Worm (Caenorhabditis elegans): ENCODE measurements around the gene C53A3.1.
A peak's percentile ranks its signal among the peaks of the same experiment; 100 is the strongest.

The C53A3.1 gene

ce11 chrV:5790497-5791280 is 30.7 kb upstream of the C53A3.1 start, which contains the start of the genes nhr-142 and F44E7.9 (continued):
- TF ChIP-seq lin-14 (GFP tag; optimal IDR thresholded peaks at IDR 0.05) = peak; percentile 91
- TF ChIP-seq aly-2 (tag; optimal IDR thresholded peaks at IDR 0.05) = no peak
- TF ChIP-seq unc-30 (tag; optimal IDR thresholded peaks at IDR 0.05) = no peak
- TF ChIP-seq ceh-8 (GFP tag; optimal IDR thresholded peaks at IDR 0.05) = peak; percentile 66
- TF ChIP-seq ces-1 (GFP tag; optimal IDR thresholded peaks at IDR 0.05) = no peak
- peak; percentile 63 for TF ChIP-seq snpc-4 (tag; optimal IDR thresholded peaks at IDR 0.05)

DNA sequence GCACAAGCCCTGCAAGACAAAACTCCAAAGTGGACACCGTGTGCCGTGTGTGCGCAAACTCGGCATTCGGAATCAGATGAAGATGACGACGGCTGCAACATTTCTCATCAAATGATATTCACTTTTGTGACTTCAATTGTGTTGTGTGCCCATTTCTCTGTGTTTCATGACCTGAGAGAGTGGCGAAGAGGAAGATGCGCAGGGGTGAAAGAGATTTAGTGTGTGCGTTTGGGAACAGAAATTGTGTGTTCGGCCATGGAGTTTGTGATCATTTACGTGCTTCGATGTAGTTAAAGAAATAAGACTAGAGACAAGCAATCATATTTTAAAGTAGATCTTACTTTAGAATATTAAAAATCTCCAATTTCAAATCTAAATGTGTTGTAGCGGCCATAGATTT is 28.6 kb upstream of the C53A3.1 start:
- TF ChIP-seq lin-14 (GFP tag; optimal IDR thresholded peaks at IDR 0.05) (peak; percentile 62), sup-37 (GFP tag; optimal IDR thresholded peaks at IDR 0.05) (no peak), nhr-20 (tag; optimal IDR thresholded peaks at IDR 0.05) (peak; percentile 0)

DNA sequence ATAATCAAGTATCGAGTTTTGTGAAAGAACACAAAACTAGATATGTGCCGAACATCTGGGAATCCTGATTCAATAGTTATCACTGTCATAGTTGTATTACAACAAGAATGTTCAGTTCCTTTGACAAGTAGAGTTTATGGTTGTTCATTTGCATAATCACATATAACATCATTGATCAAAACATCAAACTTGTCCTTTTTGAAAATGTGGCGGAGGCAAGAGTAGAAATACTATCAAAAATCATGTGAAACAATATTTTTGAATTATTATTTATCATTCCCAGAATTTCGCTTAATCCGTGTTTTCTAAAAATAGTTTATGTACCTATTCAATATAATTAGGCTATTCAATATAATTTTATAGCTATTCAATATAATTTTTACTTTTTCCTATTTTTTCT is 25.3 kb upstream of the C53A3.1 start, which contains the start of gene F44E7.7:
Gene F44E7.7, minus strand, starts transcription at position 101 of the 400 bp plus-strand sequence.
- no peak for TF ChIP-seq fos-1 (tag; optimal IDR thresholded peaks at IDR 0.05)
- TF ChIP-seq elt-3 (tag; optimal IDR thresholded peaks at IDR 0.05) = no peak
- no peak for TF ChIP-seq nhr-237 (tag; optimal IDR thresholded peaks at IDR 0.05)
- TF ChIP-seq irx-1 (tag; optimal IDR thresholded peaks at IDR 0.05) = no peak
- no peak for TF ChIP-seq nhr-77 (tag; optimal IDR thresholded peaks at IDR 0.05)
- TF ChIP-seq blmp-1 (tag; optimal IDR thresholded peaks at IDR 0.05) = no peak
- TF ChIP-seq mef-2 (tag; optimal IDR thresholded peaks at IDR 0.05) = no peak
- no peak for TF ChIP-seq ceh-82 (tag; optimal IDR thresholded peaks at IDR 0.05)
- no peak for TF ChIP-seq efl-1 (optimal IDR thresholded peaks at IDR 0.05)
- TF ChIP-seq efl-1 (GFP tag; optimal IDR thresholded peaks at IDR 0.05 in 1 of 2) = no peak
- TF ChIP-seq ets-5 (GFP tag; IDR thresholded peaks at IDR 0.05) = no peak
- no peak for TF ChIP-seq ceh-8 (GFP tag; optimal IDR thresholded peaks at IDR 0.05)
- no peak for TF ChIP-seq lir-3 (tag; optimal IDR thresholded peaks at IDR 0.05; ENCODE audit: poor library complexity)
- TF ChIP-seq skn-1 (tag; optimal IDR thresholded peaks at IDR 0.05) = no peak
- TF ChIP-seq zag-1 (tag; optimal IDR thresholded peaks at IDR 0.05) = no peak
- TF ChIP-seq aha-1 (tag; optimal IDR thresholded peaks at IDR 0.05) = no peak

ce11 chrV:5782687-5783086 is 22.7 kb upstream of the C53A3.1 start, which contains the start of gene fbxa-183:
Gene fbxa-183, minus strand, starts transcription at chrV:5782787.
- TF ChIP-seq fkh-8 (tag; optimal IDR thresholded peaks at IDR 0.05) = no peak
- TF ChIP-seq pqm-1 (tag; optimal IDR thresholded peaks at IDR 0.05) = no peak
- no peak for TF ChIP-seq aha-1 (tag; optimal IDR thresholded peaks at IDR 0.05)
- TF ChIP-seq irx-1 (tag; optimal IDR thresholded peaks at IDR 0.05) = no peak
- TF ChIP-seq F16B12.6 (tag; optimal IDR thresholded peaks at IDR 0.05) = no peak
- TF ChIP-seq ces-1 (GFP tag; optimal IDR thresholded peaks at IDR 0.05) = no peak
- no peak for TF ChIP-seq egl-27 (tag; optimal IDR thresholded peaks at IDR 0.05)
- TF ChIP-seq sup-37 (GFP tag; optimal IDR thresholded peaks at IDR 0.05) = no peak
- TF ChIP-seq hlh-17 (GFP tag; optimal IDR thresholded peaks at IDR 0.05; ENCODE audit: borderline replicate concordance) = no peak
- no peak for TF ChIP-seq ama-1 (optimal IDR thresholded peaks at IDR 0.05)
- TF ChIP-seq zag-1 (tag; optimal IDR thresholded peaks at IDR 0.05) = no peak
- no peak for TF ChIP-seq rnt-1 (tag; optimal IDR thresholded peaks at IDR 0.05)
- no peak for TF ChIP-seq elt-2 (tag; optimal IDR thresholded peaks at IDR 0.05)

DNA sequence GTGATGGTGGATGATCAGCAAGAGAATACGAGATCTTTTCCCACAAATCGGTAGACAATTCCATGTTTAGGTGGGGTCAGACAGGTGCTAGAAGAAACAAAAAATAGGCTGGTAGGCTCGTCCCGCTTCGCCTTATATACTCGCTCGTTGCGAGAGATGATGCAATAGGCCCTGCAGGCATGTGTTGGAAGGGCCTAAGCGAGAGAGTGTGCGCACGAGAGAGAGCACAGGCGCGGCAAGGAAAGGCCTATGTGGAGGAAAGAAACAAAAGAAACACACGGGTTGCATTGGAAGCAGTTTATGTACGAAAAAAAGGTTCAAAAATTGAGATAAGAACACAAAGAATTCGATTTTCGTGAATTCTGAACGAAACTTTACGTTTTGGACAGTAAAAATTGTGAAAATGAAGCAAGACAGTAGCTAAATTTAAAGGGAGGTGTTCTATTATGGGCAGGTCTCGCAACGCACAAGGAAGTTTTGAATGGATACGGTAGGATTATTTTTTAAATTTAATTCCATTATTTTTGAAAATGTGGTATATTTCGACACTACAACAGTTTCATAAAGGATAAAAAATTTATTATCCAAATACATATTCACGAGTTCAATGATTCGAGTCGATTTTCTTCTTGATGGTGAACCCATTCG is 20.8 kb upstream of the C53A3.1 start, which contains the start of gene F44E7.5:
Gene F44E7.5, minus strand, starts transcription at position 210 of the 648 bp plus-strand sequence.
- TF ChIP-seq ztf-4 (tag; optimal IDR thresholded peaks at IDR 0.05) (peak; percentile 23), zag-1 (tag; optimal IDR thresholded peaks at IDR 0.05) (no peak), nhr-77 (tag; optimal IDR thresholded peaks at IDR 0.05) (no peak), nhr-84 (tag; optimal IDR thresholded peaks at IDR 0.05) (no peak), isw-1 (GFP tag; IDR thresholded peaks at IDR 0.05) (no peak), snpc-4 (tag; optimal IDR thresholded peaks at IDR 0.05) (no peak), lsy-2 (tag; optimal IDR thresholded peaks at IDR 0.05) (peak; percentile 20 to 46), hpl-2 (GFP tag; optimal IDR thresholded peaks at IDR 0.05) (no peak), ama-1 (optimal IDR thresholded peaks at IDR 0.05) (no peak), xbp-1 (tag; optimal IDR thresholded peaks at IDR 0.05) (peak; percentile 8), pax-3 (tag; optimal IDR thresholded peaks at IDR 0.05) (no peak), efl-1 (optimal IDR thresholded peaks at IDR 0.05) (peak; percentile 34 to 61), efl-1 (GFP tag; optimal IDR thresholded peaks at IDR 0.05 in 1 of 2) (peak; percentile 23 to 87), lin-15B (tag; optimal IDR thresholded peaks at IDR 0.05) (no peak), ceh-8 (GFP tag; optimal IDR thresholded peaks at IDR 0.05) (no peak), egl-27 (tag; optimal IDR thresholded peaks at IDR 0.05) (no peak), snu-23 (GFP tag; optimal IDR thresholded peaks at IDR 0.05) (peak; percentile 72), jun-1 (tag; optimal IDR thresholded peaks at IDR 0.05) (peak; percentile 8), lin-14 (GFP tag; optimal IDR thresholded peaks at IDR 0.05) (peak; percentile 92), ceh-90 (tag; optimal IDR thresholded peaks at IDR 0.05) (no peak)

All from whole organism, L1 larva.